Worm (Caenorhabditis elegans) whole organism, L1 larva: Measurements from ENCODE around the gene F46E10.3.

Source experiments
- C34B4.2 ChIP-seq: sonication (generic microtip); optimal IDR thresholded peaks from 2 replicates; lab custom pipeline; 2017; ENCODE audit warnings: mild to moderate bottlenecking, missing genetic modification characterization, missing compliant biosample characterization
- efl-3 ChIP-seq: fragments of 200-800 bp; sonication (Bioruptor generic); optimal IDR thresholded peaks from 2 replicates; lab custom pipeline; 2018; ENCODE audit warnings: mild to moderate bottlenecking, missing genetic modification characterization, missing compliant biosample characterization
- elt-3 ChIP-seq, 6 experiments: fragments of 150-350 bp in 1 of 6; sonication (generic microtip); optimal IDR thresholded peaks; 2 replicates each; lab custom pipeline; 2017 to 2018; ENCODE audit warnings: missing biosample characterization in 6 of 6, missing genetic modification characterization in 6 of 6, inconsistent platforms in 1 of 6
- lsy-2 ChIP-seq, 2 experiments: fragments of 150-350 bp; optimal IDR thresholded peaks; 2 replicates each; lab custom pipeline; 2014; ENCODE audit warnings: missing biosample characterization in 2 of 2, missing genetic modification characterization in 2 of 2
- mdl-1 ChIP-seq, 2 experiments: fragments of 150-350 bp; optimal IDR thresholded peaks; 2 replicates each; lab custom pipeline; 2014 to 2017; ENCODE audit warnings: missing biosample characterization in 2 of 2, missing genetic modification characterization in 2 of 2, inconsistent platforms in 1 of 2
- nhr-12 ChIP-seq: sonication (generic microtip); optimal IDR thresholded peaks from 2 replicates; lab custom pipeline; 2017; ENCODE audit warnings: missing biosample characterization, missing genetic modification characterization
- nhr-76 ChIP-seq: sonication (generic microtip); optimal IDR thresholded peaks from 2 replicates; lab custom pipeline; 2017; ENCODE audit warnings: missing biosample characterization, missing genetic modification characterization
- snpc-4 ChIP-seq: fragments of 150-350 bp; optimal IDR thresholded peaks from 2 replicates; lab custom pipeline; 2014; ENCODE audit warnings: missing biosample characterization, missing genetic modification characterization
- swsn-7 ChIP-seq: sonication (generic microtip); optimal IDR thresholded peaks from 2 replicates; lab custom pipeline; 2016; ENCODE audit warnings: missing genetic modification characterization, missing compliant biosample characterization
- vab-15 ChIP-seq: sonication (generic microtip); optimal IDR thresholded peaks from 2 replicates; lab custom pipeline; 2017; ENCODE audit warnings: missing genotype, mild to moderate bottlenecking, missing genetic modification characterization, missing compliant biosample characterization
- zag-1 ChIP-seq: fragments of 150-350 bp; optimal IDR thresholded peaks from 2 replicates; lab custom pipeline; 2014; ENCODE audit warnings: missing biosample characterization, missing genetic modification characterization

ce11 chrV:6544999-6545398 is 26.9 kb downstream of the F46E10.3 start:
- TF ChIP-seq lsy-2 (tag; optimal IDR thresholded peaks at IDR 0.05; lab: Kevin White, UChicago): no peak
- TF ChIP-seq elt-3 (tag; optimal IDR thresholded peaks at IDR 0.05; lab: Kevin White, UChicago): no peak
- TF ChIP-seq nhr-12 (tag; lab: Kevin White, UChicago): no peak
- no peak for TF ChIP-seq vab-15 (tag; lab: Kevin White, UChicago)
- no peak for TF ChIP-seq mdl-1 (tag; optimal IDR thresholded peaks at IDR 0.05; lab: Kevin White, UChicago)
- no peak for TF ChIP-seq swsn-7 (tag; lab: Kevin White, UChicago)
- TF ChIP-seq C34B4.2: no peak
- no peak for TF ChIP-seq nhr-76
- TF ChIP-seq zag-1 (tag; lab: Kevin White, UChicago): no peak
- TF ChIP-seq snpc-4 (tag; lab: Kevin White, UChicago): no peak
- TF ChIP-seq efl-3 (GFP tag; lab: Kevin White, UChicago): no peak
